Worm (Caenorhabditis elegans) whole organism, midembryonic: ENCODE results near the gene oac-55.

Experiments
- flt-1 ChIP-seq: fragments of 200-800 bp; sonication (Bioruptor generic); IDR thresholded peaks from 2 replicates; pipeline ENCODE4 v1.3.6; 2022; ENCODE audit warnings: missing genetic modification characterization, missing compliant biosample characterization
- klf-2 ChIP-seq: fragments of 200-800 bp; sonication (Bioruptor generic); conservative IDR thresholded peaks from 2 replicates; pipeline ENCODE4 v1.3.6; 2022; ENCODE audit warnings: missing genetic modification reagents, missing genetic modification characterization, missing compliant biosample characterization
- ref-1 ChIP-seq: fragments of 200-800 bp; sonication (Bioruptor generic); conservative IDR thresholded peaks from 2 replicates; pipeline ENCODE4 v1.3.6; 2022; ENCODE audit warnings: missing genetic modification reagents, missing genetic modification characterization, missing compliant biosample characterization
- tab-1 ChIP-seq: fragments of 200-800 bp; sonication (Bioruptor generic); IDR thresholded peaks from 2 replicates; pipeline ENCODE4 v1.3.6; 2022; ENCODE audit warnings: missing genetic modification characterization, missing compliant biosample characterization

- TF ChIP-seq tab-1 (GFP tag; lab: Robert Waterston, UW) (no peak), ref-1 (GFP tag; lab: Robert Waterston, UW) (no peak), flt-1 (GFP tag; lab: Robert Waterston, UW) (no peak), klf-2 (GFP tag; lab: Robert Waterston, UW) (no peak)
These were observed 49.1 kb downstream of the oac-55 start for ce11 chrV:3810035-3810434.
